Fruit fly (Drosophila melanogaster) S2 (cell line): ENCODE measurements around the gene CG7166.

Source experiments
- CG8478 ChIP-seq: fragments of >200 bp; optimal IDR thresholded peaks from 2 replicates; lab custom pipeline; 2018
- CTCF ChIP-seq, 2 experiments: fragments of >200 bp; optimal IDR thresholded peaks; 2 replicates each; lab custom pipeline; 2018

CG7166 gene

dm6 chr3L:21625547-21625946 is at the start of gene CG7166, which contains the start of gene Alg11:
Gene CG7166, minus strand, starts transcription at chr3L:21625647.
Gene Alg11, plus strand, starts transcription at chr3L:21625806.
- TF ChIP-seq CG8478 (lab: Kevin White, UChicago) (no peak), CTCF (optimal IDR thresholded peaks at IDR 0.05; lab: Kevin White, UChicago) (no peak)

- TF ChIP-seq CG8478 (lab: Kevin White, UChicago), result no peak
- no peak for TF ChIP-seq CTCF (optimal IDR thresholded peaks at IDR 0.05; lab: Kevin White, UChicago)
Observed at dm6 chr3L:21671839-21672238, 46.4 kb upstream of the CG7166 start, which contains the start of gene CG11249. Gene CG11249, plus strand, starts transcription at chr3L:21672139.

dm6 chr3L:21667530-21667929 is 42.1 kb upstream of the CG7166 start:
- TF ChIP-seq CTCF (optimal IDR thresholded peaks at IDR 0.05; lab: Kevin White, UChicago) (no peak), CG8478 (lab: Kevin White, UChicago) (no peak)

dm6 chr3L:21666880-21667279 is 41.4 kb upstream of the CG7166 start, which contains the start of gene Cpr78E:
Gene Cpr78E, minus strand, starts transcription at chr3L:21666980.
- TF ChIP-seq CG8478 (lab: Kevin White, UChicago) (no peak), CTCF (optimal IDR thresholded peaks at IDR 0.05; lab: Kevin White, UChicago) (no peak)

DNA sequence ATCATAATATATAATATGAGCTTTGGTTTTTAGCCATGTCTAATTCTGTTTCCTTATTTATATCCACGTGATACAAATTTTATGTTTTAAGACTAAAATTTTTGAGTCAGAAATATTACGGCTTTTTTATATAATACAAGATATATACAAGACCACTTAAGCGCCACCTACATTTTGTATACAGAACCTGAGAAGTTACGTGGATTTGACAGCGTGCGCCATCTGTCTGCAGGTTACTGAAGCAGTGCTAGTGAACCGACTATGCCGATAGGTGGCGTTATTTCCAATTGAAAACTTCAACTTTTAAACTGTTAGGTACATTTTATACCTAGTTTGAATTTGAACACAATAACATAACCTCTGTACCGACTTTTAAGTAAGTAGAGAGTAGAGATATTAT is 27.3 kb upstream of the CG7166 start:
- TF ChIP-seq CG8478 (lab: Kevin White, UChicago), result no peak
- TF ChIP-seq CTCF (optimal IDR thresholded peaks at IDR 0.05; lab: Kevin White, UChicago), result peak; percentile 98 to 100

DNA sequence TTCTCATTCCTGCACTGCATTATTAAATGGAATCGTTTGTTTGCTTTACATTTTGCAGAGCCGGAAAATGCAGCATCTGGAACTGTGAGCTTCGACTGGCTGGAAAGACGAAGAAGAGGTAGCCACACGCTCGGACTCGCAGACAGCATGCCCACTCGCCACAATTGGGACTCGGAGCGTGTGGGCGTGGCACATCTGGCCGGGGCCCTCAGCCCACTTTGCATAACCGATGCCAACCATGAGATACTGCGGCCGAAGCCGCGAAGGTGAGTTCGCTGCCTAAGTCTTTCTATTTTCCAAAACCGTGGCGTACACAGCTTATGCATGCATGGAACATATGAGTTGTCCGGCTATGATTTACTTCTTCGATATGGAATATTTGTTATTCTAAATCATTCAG is 26.7 kb upstream of the CG7166 start:
- no peak for TF ChIP-seq CTCF (optimal IDR thresholded peaks at IDR 0.05; lab: Kevin White, UChicago)
- no peak for TF ChIP-seq CG8478 (lab: Kevin White, UChicago)

dm6 chr3L:21651412-21651811 is 26.0 kb upstream of the CG7166 start:
- no peak for TF ChIP-seq CG8478 (lab: Kevin White, UChicago)
- TF ChIP-seq CTCF (optimal IDR thresholded peaks at IDR 0.05; lab: Kevin White, UChicago), result no peak

DNA sequence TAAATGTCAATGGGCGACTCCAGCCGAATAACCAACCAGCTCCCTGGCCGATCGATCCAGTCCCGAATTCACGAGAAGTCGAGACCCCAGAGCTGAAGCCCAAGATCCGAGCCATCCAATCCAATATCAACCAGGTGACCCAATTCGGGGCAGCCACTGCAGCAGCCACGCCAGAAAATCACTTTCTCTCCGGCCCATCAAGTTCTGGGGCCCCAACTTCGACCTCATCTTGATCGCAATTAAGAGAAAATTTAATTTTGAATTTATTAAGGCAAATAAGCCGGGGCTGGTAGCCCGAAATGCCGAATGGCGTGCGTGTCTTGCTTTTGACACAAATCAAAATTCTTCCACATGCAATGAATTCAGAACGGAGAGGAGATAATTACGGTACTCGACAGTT is 22.4 kb upstream of the CG7166 start:
- TF ChIP-seq CG8478 (lab: Kevin White, UChicago) (no peak), CTCF (optimal IDR thresholded peaks at IDR 0.05; lab: Kevin White, UChicago) (no peak)

DNA sequence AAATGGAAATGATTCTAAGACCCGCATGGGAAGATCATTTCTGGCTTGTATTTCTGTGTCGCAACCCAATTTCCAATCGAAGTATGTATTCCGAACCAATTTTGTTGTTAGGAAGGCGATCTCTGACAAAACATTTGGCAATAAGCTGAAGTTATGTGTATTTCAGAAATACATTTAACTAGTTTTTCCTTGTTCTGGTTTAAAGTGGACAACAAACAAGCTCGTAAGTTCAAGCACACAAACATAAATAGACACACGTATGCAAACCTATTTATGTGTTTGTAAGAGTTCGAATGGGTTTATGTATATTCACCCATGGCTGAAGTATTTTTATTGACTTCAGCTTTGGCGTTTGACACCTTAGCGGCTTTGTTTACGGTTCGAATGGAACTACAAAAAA is 20.4 kb upstream of the CG7166 start:
- TF ChIP-seq CG8478 (lab: Kevin White, UChicago) (no peak), CTCF (optimal IDR thresholded peaks at IDR 0.05; lab: Kevin White, UChicago) (no peak)

dm6 chr3L:21644607-21645006 is 19.2 kb upstream of the CG7166 start, which contains the start of gene CG43980:
Gene CG43980, plus strand, starts transcription at chr3L:21644958.
- TF ChIP-seq CG8478 (lab: Kevin White, UChicago), result no peak
- no peak for TF ChIP-seq CTCF (optimal IDR thresholded peaks at IDR 0.05; lab: Kevin White, UChicago)

DNA sequence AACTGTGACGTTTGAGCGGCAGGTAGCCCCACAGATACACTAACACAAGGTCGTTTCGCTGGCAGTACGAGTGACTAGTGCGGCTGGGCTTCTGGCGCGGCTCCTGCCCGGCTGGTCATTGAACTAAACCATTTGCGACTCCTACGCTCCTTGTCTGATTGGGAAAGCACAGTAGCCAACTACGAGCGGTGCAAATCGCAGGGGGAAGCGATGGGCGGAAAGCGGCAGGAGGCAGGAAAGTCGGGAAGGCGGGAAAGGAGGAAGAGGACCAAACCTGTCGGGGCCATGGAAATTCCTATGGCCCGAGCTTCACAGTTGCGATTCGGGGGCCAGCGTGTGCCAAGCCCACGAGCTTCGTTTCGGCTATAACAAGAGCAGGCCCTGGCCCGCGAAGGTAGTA is 18.7 kb upstream of the CG7166 start:
- TF ChIP-seq CTCF (optimal IDR thresholded peaks at IDR 0.05; lab: Kevin White, UChicago) (no peak), CG8478 (lab: Kevin White, UChicago) (no peak)

dm6 chr3L:21642908-21643572 is 17.6 kb upstream of the CG7166 start:
- TF ChIP-seq CG8478 (lab: Kevin White, UChicago), result no peak
- no peak for TF ChIP-seq CTCF (optimal IDR thresholded peaks at IDR 0.05; lab: Kevin White, UChicago)

dm6 chr3L:21640815-21641214 is 15.4 kb upstream of the CG7166 start, which contains the start of gene Atox1:
Gene Atox1, plus strand, starts transcription at chr3L:21640995.
- TF ChIP-seq CG8478 (lab: Kevin White, UChicago), result no peak
- TF ChIP-seq CTCF (optimal IDR thresholded peaks at IDR 0.05; lab: Kevin White, UChicago), result peak; percentile 79 to 81

DNA sequence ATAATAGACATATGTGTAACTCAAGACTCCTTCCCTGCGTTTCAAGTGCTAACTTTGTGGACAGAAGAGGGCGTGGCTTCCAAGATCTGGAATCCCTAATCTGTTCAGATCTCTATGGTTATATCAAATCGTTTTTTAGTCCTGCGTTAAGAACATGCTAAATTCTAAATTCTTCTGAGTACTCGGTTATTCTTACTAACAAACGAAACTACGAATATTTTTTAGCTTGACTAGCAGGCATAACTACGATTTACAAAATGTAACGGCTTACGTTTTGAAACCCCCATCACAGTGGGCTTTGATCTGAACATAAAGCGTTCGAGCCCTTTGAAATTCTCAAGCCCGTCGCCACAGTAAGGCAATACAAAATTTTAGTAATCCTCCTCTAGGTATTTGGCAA is 13.6 kb upstream of the CG7166 start, which contains the start of gene CG32445:
Gene CG32445, plus strand, starts transcription at position 301 of the 400 bp plus-strand sequence.
- TF ChIP-seq CG8478 (lab: Kevin White, UChicago), result no peak

dm6 chr3L:21636265-21636993 is 11.0 kb upstream of the CG7166 start, which contains the start of gene CG32444:
Gene CG32444, plus strand, starts transcription at chr3L:21636947.
- no peak for TF ChIP-seq CG8478 (lab: Kevin White, UChicago)
- TF ChIP-seq CTCF (optimal IDR thresholded peaks at IDR 0.05; lab: Kevin White, UChicago), result no peak
